Worm (Caenorhabditis elegans): ENCODE data around the gene T25B9.3.

T25B9.3 gene

ce11 chrIV:10754685-10755084, 10.1 kb downstream of the T25B9.3 start, which contains the start of gene T25B9.5:
T25B9.5 (minus strand) TSS chrIV:10754785.
- no peak for TF ChIP-seq elt-1 (tag; optimal IDR thresholded peaks at IDR 0.05; ENCODE audit: borderline replicate concordance, insufficient read depth)

- TF ChIP-seq bed-3 (GFP tag; optimal IDR thresholded peaks at IDR 0.05) (no peak), sptf-1 (tag; optimal IDR thresholded peaks at IDR 0.05) (no peak), mls-2 (tag; optimal IDR thresholded peaks at IDR 0.05) (no peak), nhr-237 (tag; optimal IDR thresholded peaks at IDR 0.05) (no peak), elt-3 (tag; optimal IDR thresholded peaks at IDR 0.05) (no peak), blmp-1 (tag; optimal IDR thresholded peaks at IDR 0.05) (no peak), unc-62 (GFP tag; optimal IDR thresholded peaks at IDR 0.05) (no peak), sem-2 (GFP tag; optimal IDR thresholded peaks at IDR 0.05) (no peak), nhr-28 (tag; optimal IDR thresholded peaks at IDR 0.05) (no peak), hlh-1 (tag; optimal IDR thresholded peaks at IDR 0.05) (no peak)
These were observed 13.1 kb downstream of the T25B9.3 start, which contains the start of the genes T25B9.4 and T25B9.6 for ce11 chrIV:10757616-10758193. T25B9.4 (minus strand) TSS chrIV:10757716. T25B9.6 (plus strand) TSS chrIV:10758143.

ce11 chrIV:10761344-10761743, 16.8 kb downstream of the T25B9.3 start, which contains the start of gene ugt-54:
ugt-54 (plus strand) TSS chrIV:10761698.
- no peak for TF ChIP-seq nhr-237 (tag; optimal IDR thresholded peaks at IDR 0.05)
- TF ChIP-seq cnd-1 (tag; optimal IDR thresholded peaks at IDR 0.05): no peak
- TF ChIP-seq ces-1 (GFP tag; optimal IDR thresholded peaks at IDR 0.05): no peak
- TF ChIP-seq M03D4.4 (tag; optimal IDR thresholded peaks at IDR 0.05): no peak
- TF ChIP-seq bed-3 (GFP tag; optimal IDR thresholded peaks at IDR 0.05): no peak
- TF ChIP-seq ham-2 (GFP tag; optimal IDR thresholded peaks at IDR 0.05): no peak
- no peak for TF ChIP-seq sptf-1 (tag; optimal IDR thresholded peaks at IDR 0.05)
- TF ChIP-seq drap-1 (GFP tag; optimal IDR thresholded peaks at IDR 0.05): no peak
- no peak for TF ChIP-seq ceh-83 (GFP tag; optimal IDR thresholded peaks at IDR 0.05)
- TF ChIP-seq elt-1 (tag; optimal IDR thresholded peaks at IDR 0.05; ENCODE audit: borderline replicate concordance, insufficient read depth): no peak
- no peak for TF ChIP-seq nhr-28 (tag; optimal IDR thresholded peaks at IDR 0.05)

- TF ChIP-seq elt-3 (tag; optimal IDR thresholded peaks at IDR 0.05): no peak
- TF ChIP-seq unc-39 (tag; optimal IDR thresholded peaks at IDR 0.05): no peak
- TF ChIP-seq ceh-43 (GFP tag; optimal IDR thresholded peaks at IDR 0.05): no peak
- TF ChIP-seq nhr-76 (tag; optimal IDR thresholded peaks at IDR 0.05): no peak
These were observed 19.6 kb downstream of the T25B9.3 start, which contains the start of gene T25B9.11 for ce11 chrIV:10764206-10764605. T25B9.11 (plus strand) TSS chrIV:10764506.

- TF ChIP-seq unc-39 (tag; optimal IDR thresholded peaks at IDR 0.05): no peak
These were observed 20.5 kb downstream of the T25B9.3 start, which contains the start of gene T25B9.12 for ce11 chrIV:10765053-10765452. T25B9.12 (plus strand) TSS chrIV:10765353.

- TF ChIP-seq blmp-1 (tag; optimal IDR thresholded peaks at IDR 0.05) (no peak), hlh-1 (tag; optimal IDR thresholded peaks at IDR 0.05) (no peak), tbx-8 (GFP tag; optimal IDR thresholded peaks at IDR 0.05) (no peak)
These were observed 21.5 kb downstream of the T25B9.3 start for ce11 chrIV:10766071-10766470.

- TF ChIP-seq ces-1 (GFP tag; optimal IDR thresholded peaks at IDR 0.05) (peak; percentile 44), bed-3 (GFP tag; optimal IDR thresholded peaks at IDR 0.05) (no peak), unc-120 (tag; optimal IDR thresholded peaks at IDR 0.05; ENCODE audit: poor library complexity, severe bottlenecking) (no peak), nhr-237 (tag; optimal IDR thresholded peaks at IDR 0.05) (no peak), sem-2 (GFP tag; optimal IDR thresholded peaks at IDR 0.05) (no peak)
These were observed 23.6 kb downstream of the T25B9.3 start, which contains the start of gene T25B9.8 for ce11 chrIV:10768146-10768636. T25B9.8 (minus strand) TSS chrIV:10768196.

- no peak for TF ChIP-seq blmp-1 (tag; optimal IDR thresholded peaks at IDR 0.05)
- no peak for TF ChIP-seq ceh-39 (tag; optimal IDR thresholded peaks at IDR 0.05)
- TF ChIP-seq mab-5 (tag; optimal IDR thresholded peaks at IDR 0.05): no peak
- no peak for TF ChIP-seq hlh-1 (tag; optimal IDR thresholded peaks at IDR 0.05)
- TF ChIP-seq mls-2 (tag; optimal IDR thresholded peaks at IDR 0.05): no peak
- no peak for TF ChIP-seq tbx-8 (GFP tag; optimal IDR thresholded peaks at IDR 0.05)
- TF ChIP-seq zip-8 (tag; optimal IDR thresholded peaks at IDR 0.05): no peak
- TF ChIP-seq ceh-43 (GFP tag; optimal IDR thresholded peaks at IDR 0.05): no peak
- no peak for TF ChIP-seq ceh-83 (GFP tag; optimal IDR thresholded peaks at IDR 0.05)
- no peak for TF ChIP-seq nhr-28 (tag; optimal IDR thresholded peaks at IDR 0.05)
- TF ChIP-seq ces-1 (GFP tag; optimal IDR thresholded peaks at IDR 0.05): no peak
- no peak for TF ChIP-seq lin-32 (GFP tag; optimal IDR thresholded peaks at IDR 0.05)
- no peak for TF ChIP-seq nhr-76 (tag; optimal IDR thresholded peaks at IDR 0.05)
- TF ChIP-seq flh-1 (GFP tag; optimal IDR thresholded peaks at IDR 0.05): no peak
- TF ChIP-seq snpc-4 (tag; optimal IDR thresholded peaks at IDR 0.05): no peak
- no peak for TF ChIP-seq cnd-1 (tag; optimal IDR thresholded peaks at IDR 0.05)
- TF ChIP-seq M03D4.4 (tag; optimal IDR thresholded peaks at IDR 0.05): no peak
- TF ChIP-seq drap-1 (GFP tag; optimal IDR thresholded peaks at IDR 0.05): no peak
- no peak for TF ChIP-seq lsy-2 (tag; optimal IDR thresholded peaks at IDR 0.05)
These were observed 24.8 kb downstream of the T25B9.3 start, which contains the start of gene T25B9.9 for ce11 chrIV:10769353-10769752. T25B9.9 (plus strand) TSS chrIV:10769653.

Measured in whole organism, mixed stage, embryonic.